Fruit fly (Drosophila melanogaster) whole organism, adult: Measurements from ENCODE around the gene Xport-B.

Source experiments
- CG11617 ChIP-seq: fragments of 200-800 bp; sonication (Bioruptor generic); optimal IDR thresholded peaks from 2 replicates; lab custom pipeline; 2017; ENCODE audit warnings: mild to moderate bottlenecking, missing biosample characterization, missing genetic modification reagents, missing genetic modification characterization
- CG12768 ChIP-seq: fragments of 200-800 bp; sonication (Bioruptor generic); optimal IDR thresholded peaks from 2 replicates; lab custom pipeline; 2017; ENCODE audit warnings: missing biosample characterization, missing genetic modification characterization, mild to moderate bottlenecking, moderate library complexity, missing genetic modification reagents
- CG14711 ChIP-seq: fragments of 200-800 bp; sonication (Bioruptor generic); optimal IDR thresholded peaks from 2 replicates; lab custom pipeline; 2018; ENCODE audit warnings: missing biosample characterization, mild to moderate bottlenecking, missing genetic modification characterization, moderate library complexity
- CG1620 ChIP-seq: fragments of 200-800 bp; sonication (Bioruptor generic); optimal IDR thresholded peaks from 2 replicates; lab custom pipeline; 2016; ENCODE audit warnings: missing biosample characterization, missing genetic modification characterization
- CG33017 ChIP-seq: fragments of 200-800 bp; sonication (Bioruptor generic); optimal IDR thresholded peaks from 2 replicates; lab custom pipeline; 2018; ENCODE audit warnings: missing biosample characterization, mild to moderate bottlenecking, missing genetic modification characterization, moderate library complexity
- CG5204 ChIP-seq: fragments of 200-800 bp; sonication (Bioruptor generic); optimal IDR thresholded peaks from 2 replicates; lab custom pipeline; 2016; ENCODE audit warnings: missing biosample characterization, missing genetic modification characterization
- CG7045 ChIP-seq: fragments of 200-800 bp; sonication (Bioruptor generic); optimal IDR thresholded peaks from 2 replicates; lab custom pipeline; 2017; ENCODE audit warnings: missing biosample characterization, mild to moderate bottlenecking, missing genetic modification characterization
- CG7101 ChIP-seq: fragments of 200-800 bp; sonication (Bioruptor generic); optimal IDR thresholded peaks from 2 replicates; lab custom pipeline; 2018; ENCODE audit warnings: missing biosample characterization, mild to moderate bottlenecking, missing genetic modification characterization, moderate library complexity
- Clk ChIP-seq: fragments of 200-800 bp; sonication (Bioruptor generic); optimal IDR thresholded peaks from 2 replicates; lab custom pipeline; 2017; ENCODE audit warnings: missing biosample characterization, missing genetic modification characterization
- Crg-1 ChIP-seq: fragments of 200-800 bp; sonication (Bioruptor generic); optimal IDR thresholded peaks from 2 replicates; lab custom pipeline; 2016; ENCODE audit warnings: missing biosample characterization, missing genetic modification characterization
- Hr96 ChIP-seq: fragments of 200-800 bp; sonication (Bioruptor generic); optimal IDR thresholded peaks from 2 replicates; lab custom pipeline; 2016; ENCODE audit warnings: missing biosample characterization, missing genetic modification characterization
- Mnt ChIP-seq: fragments of 200-800 bp; sonication (Bioruptor generic); optimal IDR thresholded peaks from 2 replicates; lab custom pipeline; 2016; ENCODE audit warnings: missing biosample characterization, mild to moderate bottlenecking, missing genetic modification characterization
- bab1 ChIP-seq: fragments of 200-800 bp; sonication (Bioruptor generic); optimal IDR thresholded peaks from 3 replicates; lab custom pipeline; 2019; ENCODE audit warnings: missing biosample characterization, mild to moderate bottlenecking, missing genetic modification characterization, moderate library complexity
- cic ChIP-seq: fragments of 200-800 bp; sonication (Bioruptor generic); optimal IDR thresholded peaks from 2 replicates; lab custom pipeline; 2017; ENCODE audit warnings: missing biosample characterization, mild to moderate bottlenecking, missing genetic modification characterization, moderate library complexity
- cnc ChIP-seq, 2 experiments: fragments of >200 bp; optimal IDR thresholded peaks; 2 replicates each; lab custom pipeline; 2017
- kay ChIP-seq: fragments of 200-800 bp; sonication (Bioruptor generic); peaks from one replicate; lab custom pipeline; 2016; ENCODE audit warnings: missing biosample characterization, missing genetic modification characterization, borderline replicate concordance
- ovo ChIP-seq: fragments of 200-800 bp; sonication (Bioruptor generic); optimal IDR thresholded peaks from 2 replicates; lab custom pipeline; 2016; ENCODE audit warnings: missing biosample characterization, missing genetic modification characterization
- pad ChIP-seq: fragments of 200-800 bp; sonication (Bioruptor generic); optimal IDR thresholded peaks from 3 replicates; lab custom pipeline; 2017; ENCODE audit warnings: missing biosample characterization, missing genetic modification characterization, mild to moderate bottlenecking, moderate library complexity, missing genetic modification reagents
- tj ChIP-seq: fragments of 200-800 bp; sonication (Bioruptor generic); optimal IDR thresholded peaks from 3 replicates; lab custom pipeline; 2017; ENCODE audit warnings: missing biosample characterization, mild to moderate bottlenecking, missing genetic modification characterization, moderate library complexity
- toe ChIP-seq: fragments of 200-800 bp; sonication (Bioruptor generic); optimal IDR thresholded peaks from 2 replicates; lab custom pipeline; 2016; ENCODE audit warnings: missing biosample characterization, missing genetic modification characterization

The Xport-B gene

DNA sequence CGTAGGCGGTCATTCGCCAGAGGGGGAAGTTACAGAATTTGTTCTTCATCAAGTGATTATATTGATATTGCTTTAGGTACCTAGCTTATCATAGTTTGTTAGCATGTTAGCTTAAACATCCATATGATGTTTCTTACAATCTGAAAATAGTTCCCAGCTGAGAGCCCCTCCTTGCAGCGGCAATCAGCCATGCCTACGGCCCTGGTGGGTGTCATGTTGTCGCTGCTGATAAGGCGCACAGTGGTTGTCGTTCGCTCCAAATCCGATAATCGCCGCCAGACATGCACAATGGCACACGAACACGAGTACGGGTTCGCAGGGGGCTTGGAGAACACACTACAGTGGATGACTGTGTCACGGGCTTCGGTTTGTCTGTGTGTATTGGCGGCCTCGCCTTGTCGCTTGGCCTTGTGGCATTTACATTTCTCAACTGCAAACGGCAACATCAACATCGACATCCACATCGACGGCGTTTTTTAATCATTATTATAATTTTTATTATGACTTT, 9.2 kb downstream of the Xport-B start:
- peak; percentile 53 for TF ChIP-seq pad (GFP tag; lab: Kevin White, UChicago)
- TF ChIP-seq Clk (GFP tag; lab: Kevin White, UChicago) = peak; percentile 66
- peak; percentile 91 for TF ChIP-seq CG33017
- TF ChIP-seq CG5204 = peak; percentile 85
- no peak for TF ChIP-seq kay (GFP tag; lab: Kevin White, UChicago)
- TF ChIP-seq CG7045 (GFP tag; lab: Kevin White, UChicago) = peak; percentile 70
- TF ChIP-seq CG14711 = peak; percentile 75
- TF ChIP-seq CG7101 (tag; lab: Kevin White, UChicago) = peak; percentile 88
- peak; percentile 73 for TF ChIP-seq Hr96 (GFP tag; lab: Kevin White, UChicago)
- no peak for TF ChIP-seq cnc (optimal IDR thresholded peaks at IDR 0.05; lab: Kevin White, UChicago)
- TF ChIP-seq CG12768 (GFP tag; lab: Kevin White, UChicago) = peak; percentile 87
- TF ChIP-seq CG11617 (GFP tag; lab: Kevin White, UChicago) = peak; percentile 85
- peak; percentile 73 for TF ChIP-seq cic (GFP tag; lab: Kevin White, UChicago)
- peak; percentile 62 for TF ChIP-seq tj (GFP tag; lab: Kevin White, UChicago)
- peak; percentile 59 for TF ChIP-seq Crg-1
- peak; percentile 38 for TF ChIP-seq bab1
- peak; percentile 24 for TF ChIP-seq toe (GFP tag; lab: Kevin White, UChicago)
- TF ChIP-seq Mnt = peak; percentile 78
- TF ChIP-seq CG1620 = peak; percentile 67
- TF ChIP-seq ovo (GFP tag; lab: Kevin White, UChicago) = peak; percentile 51

DNA sequence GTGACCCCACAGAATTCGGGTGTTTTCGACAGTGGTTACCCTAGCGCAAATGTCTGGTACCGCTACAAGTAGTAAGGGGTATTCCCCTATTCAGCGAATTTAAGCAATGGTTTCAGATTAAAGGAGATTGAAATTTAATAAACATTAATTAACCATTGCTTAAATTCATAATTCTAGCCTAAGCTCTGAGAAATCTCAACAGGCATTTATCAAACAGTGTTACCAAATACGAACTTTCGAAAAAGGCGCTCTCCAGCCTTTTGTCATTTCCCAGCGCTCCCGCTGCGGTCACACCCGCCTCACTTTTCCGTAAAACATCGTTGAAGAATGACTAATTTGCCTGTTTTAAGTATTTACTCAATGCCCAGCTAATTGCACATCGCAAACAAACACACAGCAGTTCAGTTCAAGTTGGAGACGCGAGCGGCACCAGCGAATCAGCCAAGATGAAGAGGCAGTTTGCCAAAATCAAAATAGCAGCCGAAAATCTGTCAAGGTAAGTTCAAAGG, 10.3 kb downstream of the Xport-B start, which contains the start of the genes Surf6 and RhoGAP92B:
Gene Surf6 (minus strand): TSS at position 4 of the 509 bp plus-strand sequence.
Gene RhoGAP92B (plus strand): TSS at position 300 of the 509 bp plus-strand sequence.
- TF ChIP-seq pad (GFP tag; lab: Kevin White, UChicago) (peak; percentile 58), Crg-1 (peak; percentile 46), toe (GFP tag; lab: Kevin White, UChicago) (no peak), Mnt (peak; percentile 98), Clk (GFP tag; lab: Kevin White, UChicago) (peak; percentile 36), kay (GFP tag; lab: Kevin White, UChicago) (peak; percentile 94), Hr96 (GFP tag; lab: Kevin White, UChicago) (no peak), cic (GFP tag; lab: Kevin White, UChicago) (peak; percentile 80), CG7101 (tag; lab: Kevin White, UChicago) (peak; percentile 63), CG5204 (no peak), CG11617 (GFP tag; lab: Kevin White, UChicago) (peak; percentile 78), CG7045 (GFP tag; lab: Kevin White, UChicago) (peak; percentile 61), CG1620 (peak; percentile 51), tj (GFP tag; lab: Kevin White, UChicago) (peak; percentile 72), CG12768 (GFP tag; lab: Kevin White, UChicago) (peak; percentile 77), ovo (GFP tag; lab: Kevin White, UChicago) (peak; percentile 43), CG33017 (peak; percentile 38), cnc (optimal IDR thresholded peaks at IDR 0.05; lab: Kevin White, UChicago) (no peak), CG14711 (peak; percentile 74), bab1 (peak; percentile 92)

DNA sequence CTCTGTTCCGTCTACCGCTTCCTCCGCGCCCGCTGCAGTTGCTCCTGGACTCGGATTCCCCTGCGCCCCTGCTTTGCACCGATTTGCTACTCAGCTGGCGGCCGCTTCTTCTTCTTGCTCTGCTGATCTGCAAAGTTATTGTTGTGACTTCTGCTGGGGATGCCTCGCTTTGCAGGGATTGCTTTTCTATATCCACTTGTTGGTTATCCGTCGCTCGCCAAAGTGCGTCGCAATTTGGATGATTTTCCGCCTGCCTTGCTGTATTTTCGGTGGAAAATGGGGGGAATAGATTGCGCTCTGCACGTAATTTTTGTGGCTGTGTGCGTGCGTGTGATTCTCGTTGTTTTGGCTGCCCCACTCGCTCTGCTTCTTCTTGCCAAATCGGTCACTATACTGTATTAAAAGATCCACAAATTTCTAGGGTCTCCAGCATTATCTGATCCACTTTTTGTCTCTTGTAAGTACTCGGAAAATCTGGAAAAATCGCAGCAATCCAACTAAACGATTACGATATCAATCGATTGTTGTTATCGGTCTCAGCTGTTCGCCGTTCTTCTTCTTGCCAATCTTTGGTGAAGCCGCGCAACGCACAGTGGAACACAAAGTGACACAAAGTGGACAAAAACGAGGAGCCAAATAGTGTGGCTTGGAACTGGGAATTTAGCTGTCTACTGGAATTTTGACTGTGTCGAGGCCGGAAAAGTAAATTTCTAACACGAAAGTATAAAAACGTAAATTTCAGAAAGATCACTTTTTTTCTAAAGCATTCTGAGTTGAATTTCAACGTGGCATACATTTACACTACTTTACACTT, 12.1 kb downstream of the Xport-B start, which contains the start of gene ClpX:
Gene ClpX (minus strand): TSS at position 764 of the 814 bp plus-strand sequence.
- TF ChIP-seq kay (GFP tag; lab: Kevin White, UChicago) = no peak
- TF ChIP-seq CG1620 = no peak
- peak; percentile 29 for TF ChIP-seq pad (GFP tag; lab: Kevin White, UChicago)
- TF ChIP-seq Clk (GFP tag; lab: Kevin White, UChicago) = no peak
- no peak for TF ChIP-seq CG14711
- TF ChIP-seq bab1 = peak; percentile 68
- TF ChIP-seq toe (GFP tag; lab: Kevin White, UChicago) = no peak
- no peak for TF ChIP-seq CG7045 (GFP tag; lab: Kevin White, UChicago)
- peak; percentile 37 for TF ChIP-seq cic (GFP tag; lab: Kevin White, UChicago)
- peak; percentile 64 for TF ChIP-seq tj (GFP tag; lab: Kevin White, UChicago)
- TF ChIP-seq CG33017 = no peak
- TF ChIP-seq CG11617 (GFP tag; lab: Kevin White, UChicago) = peak; percentile 12
- peak; percentile 82 for TF ChIP-seq Mnt

DNA sequence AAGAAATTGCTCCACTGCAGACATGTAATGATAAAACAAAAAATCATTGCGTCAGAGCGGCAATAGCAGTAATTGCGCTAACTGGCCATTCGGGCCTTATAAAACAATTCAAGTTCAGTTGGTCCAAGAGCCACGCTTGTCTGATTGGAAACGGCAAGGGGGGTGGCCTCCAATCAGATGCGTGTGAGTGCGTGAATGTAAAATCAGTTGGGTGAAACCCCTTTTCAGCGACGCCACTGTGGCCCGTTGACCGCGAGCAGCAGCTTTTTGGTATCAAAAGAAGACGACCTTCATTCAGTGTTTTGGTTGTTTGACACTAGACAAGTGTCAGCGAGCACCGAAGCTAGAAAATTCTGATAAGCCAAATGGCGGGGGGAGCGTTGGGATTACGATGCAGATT, 12.9 kb downstream of the Xport-B start:
- TF ChIP-seq CG12768 (GFP tag; lab: Kevin White, UChicago) (no peak), cnc (optimal IDR thresholded peaks at IDR 0.05; lab: Kevin White, UChicago) (no peak), CG7101 (tag; lab: Kevin White, UChicago) (no peak), kay (GFP tag; lab: Kevin White, UChicago) (no peak), pad (GFP tag; lab: Kevin White, UChicago) (no peak), Mnt (no peak), Hr96 (GFP tag; lab: Kevin White, UChicago) (no peak), toe (GFP tag; lab: Kevin White, UChicago) (no peak), CG1620 (no peak), CG7045 (GFP tag; lab: Kevin White, UChicago) (no peak), Clk (GFP tag; lab: Kevin White, UChicago) (no peak), Crg-1 (no peak)

DNA sequence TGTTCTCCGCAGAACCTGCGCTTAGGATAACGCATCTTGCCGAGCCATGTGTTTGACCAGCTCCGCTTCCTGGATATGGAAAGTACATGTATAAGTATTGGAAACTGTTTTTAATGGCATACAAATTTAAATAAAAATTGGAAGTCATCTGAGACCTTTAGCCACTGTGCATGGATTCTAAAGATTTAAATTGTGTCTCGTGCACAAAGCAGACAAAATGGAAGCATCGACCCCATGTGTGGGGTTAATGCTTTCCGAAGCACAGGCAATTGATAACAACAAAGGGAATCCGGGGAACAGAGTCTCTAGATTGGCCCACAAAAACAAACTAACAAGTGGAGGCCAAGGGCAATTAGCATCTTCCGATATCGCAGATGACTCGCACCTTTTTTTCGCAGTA, 13.5 kb downstream of the Xport-B start:
- TF ChIP-seq CG12768 (GFP tag; lab: Kevin White, UChicago) (no peak), CG1620 (no peak), ovo (GFP tag; lab: Kevin White, UChicago) (no peak), CG33017 (no peak), Clk (GFP tag; lab: Kevin White, UChicago) (no peak), CG14711 (no peak), cic (GFP tag; lab: Kevin White, UChicago) (no peak), CG7045 (GFP tag; lab: Kevin White, UChicago) (no peak), pad (GFP tag; lab: Kevin White, UChicago) (no peak), tj (GFP tag; lab: Kevin White, UChicago) (no peak), CG7101 (tag; lab: Kevin White, UChicago) (no peak), CG11617 (GFP tag; lab: Kevin White, UChicago) (no peak), Mnt (no peak), CG5204 (no peak), cnc (optimal IDR thresholded peaks at IDR 0.05; lab: Kevin White, UChicago) (no peak)
